Worm (Caenorhabditis elegans) whole organism, young adult: ENCODE results near the gene K04G11.3.
A peak's percentile ranks its signal among the peaks of the same experiment; 100 is the strongest.

Source experiments
- C17E4.6 ChIP-seq: fragments of 200-800 bp; sonication (Bioruptor generic); IDR thresholded peaks from 2 replicates; pipeline ENCODE4 v1.3.6; 2022; ENCODE audit warnings: missing genetic modification reagents, missing genetic modification characterization, missing compliant biosample characterization
- F23B12.7 ChIP-seq: sonication (generic microtip); optimal IDR thresholded peaks from 2 replicates; lab custom pipeline; 2017; ENCODE audit warnings: missing genetic modification characterization, mild to moderate bottlenecking, missing compliant biosample characterization, antibody characterized with exemption, moderate library complexity; ENCODE audit not compliant: insufficient read depth
- F39B2.1 ChIP-seq: fragments of 200-800 bp; sonication (Bioruptor generic); IDR thresholded peaks from 2 replicates; pipeline ENCODE4 v1.3.6; 2022; ENCODE audit warnings: missing genetic modification reagents, missing genetic modification characterization, missing compliant biosample characterization
- F49E8.2 ChIP-seq: sonication (generic microtip); optimal IDR thresholded peaks from 3 replicates; lab custom pipeline; 2017; ENCODE audit warnings: missing genetic modification characterization, mild to moderate bottlenecking, missing compliant biosample characterization, antibody characterized with exemption, moderate library complexity; ENCODE audit not compliant: insufficient read depth
- T07F8.4 ChIP-seq: sonication (generic microtip); optimal IDR thresholded peaks from 2 replicates; lab custom pipeline; 2016; ENCODE audit warnings: mild to moderate bottlenecking, missing genetic modification characterization, moderate library complexity, missing compliant biosample characterization
- Y53F4B.3 ChIP-seq: fragments of 200-800 bp; sonication (Bioruptor generic); IDR thresholded peaks from 2 replicates; pipeline ENCODE4 v1.3.6; 2022; ENCODE audit warnings: missing genetic modification reagents, missing genetic modification characterization, missing compliant biosample characterization
- Y53G8AR.9 ChIP-seq: fragments of 200-800 bp; sonication (Bioruptor generic); conservative IDR thresholded peaks from 2 replicates; pipeline ENCODE4 v1.3.6; 2022; ENCODE audit warnings: missing genetic modification reagents, missing genetic modification characterization, missing compliant biosample characterization
- ama-1 ChIP-seq, 3 experiments: fragments of 150-350 bp in 1 of 3; sonication (generic microtip) in 2 of 3; optimal IDR thresholded peaks; 2 replicates each; lab custom pipeline; 2014 to 2018; ENCODE audit warnings: missing biosample characterization in 2 of 3, missing genetic modification characterization in 2 of 3, missing genetic modification reagents in 2 of 3
- aptf-3 ChIP-seq: fragments of 200-800 bp; sonication (Bioruptor generic); IDR thresholded peaks from 2 replicates; pipeline ENCODE4 v1.3.6; 2022; ENCODE audit warnings: missing genetic modification characterization, missing compliant biosample characterization
- attf-3 ChIP-seq: fragments of 200-800 bp; sonication (Bioruptor generic); conservative IDR thresholded peaks from 2 replicates; pipeline ENCODE4 v1.3.6; 2022; ENCODE audit warnings: missing genetic modification reagents, missing genetic modification characterization, missing compliant biosample characterization
- attf-6 ChIP-seq: fragments of 200-800 bp; sonication (Bioruptor generic); IDR thresholded peaks from 2 replicates; pipeline ENCODE4 v1.3.6; 2022; ENCODE audit warnings: missing genetic modification reagents, missing genetic modification characterization, missing compliant biosample characterization
- bed-1 ChIP-seq: fragments of 200-800 bp; sonication (Bioruptor generic); IDR thresholded peaks from 2 replicates; pipeline ENCODE4 v1.3.6; 2022; ENCODE audit warnings: missing genetic modification reagents, missing genetic modification characterization, missing compliant biosample characterization
- ceh-40 ChIP-seq: fragments of 200-800 bp; sonication (Bioruptor generic); IDR thresholded peaks from 2 replicates; pipeline ENCODE4 v1.3.6; 2022; ENCODE audit warnings: missing genetic modification characterization, missing compliant biosample characterization
- ceh-58 ChIP-seq: fragments of 200-800 bp; sonication (Bioruptor generic); IDR thresholded peaks from 2 replicates; pipeline ENCODE4 v1.3.6; 2022; ENCODE audit warnings: missing genetic modification characterization, missing compliant biosample characterization
- dox-1 ChIP-seq: fragments of 200-800 bp; sonication (Bioruptor generic); IDR thresholded peaks from 2 replicates; pipeline ENCODE4 v1.3.6; 2022; ENCODE audit warnings: missing genetic modification reagents, missing genetic modification characterization, missing compliant biosample characterization
- egrh-3 ChIP-seq: fragments of 200-800 bp; sonication (Bioruptor generic); IDR thresholded peaks from 2 replicates; pipeline ENCODE4 v1.3.6; 2022; ENCODE audit warnings: missing genetic modification reagents, missing genetic modification characterization, missing compliant biosample characterization
- gei-17 ChIP-seq: fragments of 200-800 bp; sonication (Bioruptor generic); optimal IDR thresholded peaks from 2 replicates; lab custom pipeline; 2018; ENCODE audit warnings: mild to moderate bottlenecking, missing genetic modification characterization, missing compliant biosample characterization
- hsf-1 ChIP-seq: fragments of 200-800 bp; sonication (Bioruptor generic); IDR thresholded peaks from 2 replicates; pipeline ENCODE4 v1.3.6; 2022; ENCODE audit warnings: missing genetic modification reagents, missing genetic modification characterization, missing compliant biosample characterization
- let-526 ChIP-seq: fragments of 200-800 bp; sonication (Bioruptor generic); IDR thresholded peaks from 2 replicates; pipeline ENCODE4 v1.3.6; 2022; ENCODE audit warnings: missing genetic modification reagents, missing genetic modification characterization, missing compliant biosample characterization
- let-607 ChIP-seq, 2 experiments: fragments of 200-800 bp in 1 of 2; sonication (Bioruptor generic) in 1 of 2; sonication (generic microtip) in 1 of 2; optimal IDR thresholded peaks; 2 replicates each; lab custom pipeline; 2016 to 2018; ENCODE audit warnings: mild to moderate bottlenecking in 2 of 2, missing compliant biosample characterization in 2 of 2, missing genetic modification characterization in 2 of 2, moderate library complexity in 2 of 2, missing genotype in 1 of 2
- lsy-27 ChIP-seq: sonication (generic microtip); optimal IDR thresholded peaks from 2 replicates; lab custom pipeline; 2017; ENCODE audit warnings: missing genetic modification characterization, mild to moderate bottlenecking, missing compliant biosample characterization, antibody characterized with exemption, missing genotype, borderline replicate concordance; ENCODE audit not compliant: insufficient read depth
- madf-10 ChIP-seq: sonication (generic microtip); optimal IDR thresholded peaks from 2 replicates; lab custom pipeline; 2016; ENCODE audit warnings: mild to moderate bottlenecking, missing genetic modification characterization, missing compliant biosample characterization
- madf-3 ChIP-seq: fragments of 200-800 bp; sonication (Bioruptor generic); IDR thresholded peaks from 2 replicates; pipeline ENCODE4 v1.3.6; 2022; ENCODE audit warnings: missing genetic modification reagents, missing genetic modification characterization, missing compliant biosample characterization
- mcd-1 ChIP-seq: fragments of 200-800 bp; sonication (Bioruptor generic); IDR thresholded peaks from 2 replicates; pipeline ENCODE4 v1.3.6; 2022; ENCODE audit warnings: missing genetic modification reagents, missing genetic modification characterization, missing compliant biosample characterization
- mel-28 ChIP-seq: sonication (generic microtip); optimal IDR thresholded peaks from 2 replicates; lab custom pipeline; 2016; ENCODE audit warnings: borderline replicate concordance, mild to moderate bottlenecking, missing genetic modification characterization, missing compliant biosample characterization
- mes-4 ChIP-seq: sonication (generic microtip); optimal IDR thresholded peaks from 2 replicates; lab custom pipeline; 2016; ENCODE audit warnings: missing genotype, missing genetic modification characterization, missing compliant biosample characterization
- nfyb-1 ChIP-seq: fragments of 200-800 bp; sonication (Bioruptor generic); IDR thresholded peaks from 2 replicates; pipeline ENCODE4 v1.3.6; 2022; ENCODE audit warnings: missing genetic modification reagents, missing genetic modification characterization, missing compliant biosample characterization
- nhr-80 ChIP-seq: sonication (generic microtip); optimal IDR thresholded peaks from 2 replicates; lab custom pipeline; 2016; ENCODE audit warnings: missing genetic modification characterization, missing compliant biosample characterization
- repo-1 ChIP-seq: sonication (generic microtip); optimal IDR thresholded peaks from 2 replicates; lab custom pipeline; 2017; ENCODE audit warnings: mild to moderate bottlenecking, missing genetic modification characterization, missing compliant biosample characterization
- sptf-2 ChIP-seq: fragments of 200-800 bp; sonication (Bioruptor generic); optimal IDR thresholded peaks from 2 replicates; lab custom pipeline; 2018; ENCODE audit warnings: mild to moderate bottlenecking, missing genetic modification characterization, missing compliant biosample characterization
- ztf-22 ChIP-seq: fragments of 200-800 bp; sonication (Bioruptor generic); optimal IDR thresholded peaks from 2 replicates; lab custom pipeline; 2018; ENCODE audit warnings: mild to moderate bottlenecking, missing genetic modification characterization, moderate library complexity, missing compliant biosample characterization
- ztf-6 ChIP-seq: fragments of 200-800 bp; sonication (Bioruptor generic); IDR thresholded peaks from 2 replicates; pipeline ENCODE4 v1.3.6; 2022; ENCODE audit warnings: missing genetic modification reagents, missing genetic modification characterization, missing compliant biosample characterization

K04G11.3 gene

ce11 chrX:14347573-14347972 is at the start of gene K04G11.3:
K04G11.3 (minus strand) TSS chrX:14347673.
- no peak for TF ChIP-seq lsy-27 (tag; lab: Kevin White, UChicago)
- no peak for TF ChIP-seq mel-28 (tag; lab: Kevin White, UChicago)
- TF ChIP-seq ama-1 (optimal IDR thresholded peaks at IDR 0.05; lab: Kevin White, UChicago): no peak
- no peak for TF ChIP-seq ama-1 (GFP tag; optimal IDR thresholded peaks at IDR 0.05; lab: Kevin White, UChicago)
- TF ChIP-seq egrh-3 (GFP tag; lab: Robert Waterston, UW): no peak
- no peak for TF ChIP-seq T07F8.4 (tag; lab: Kevin White, UChicago)
- TF ChIP-seq nhr-80 (tag; lab: Kevin White, UChicago): no peak
- no peak for TF ChIP-seq nfyb-1 (GFP tag; lab: Robert Waterston, UW)
- no peak for TF ChIP-seq madf-10 (tag; lab: Kevin White, UChicago)
- no peak for TF ChIP-seq attf-3
- TF ChIP-seq mes-4 (tag; lab: Kevin White, UChicago): no peak
- no peak for TF ChIP-seq sptf-2 (GFP tag; lab: Kevin White, UChicago)
- TF ChIP-seq, all 124 proteins: peak for 0

- TF ChIP-seq F23B12.7 (tag; lab: Kevin White, UChicago): no peak
- no peak for TF ChIP-seq ceh-40 (GFP tag; lab: Robert Waterston, UW)
- TF ChIP-seq ztf-22 (GFP tag; lab: Kevin White, UChicago): no peak
- no peak for TF ChIP-seq F49E8.2 (tag; lab: Kevin White, UChicago)
- TF ChIP-seq repo-1 (tag; lab: Kevin White, UChicago): no peak
- TF ChIP-seq aptf-3 (GFP tag; lab: Robert Waterston, UW): no peak
- TF ChIP-seq C17E4.6 (GFP tag; lab: Robert Waterston, UW): no peak
- TF ChIP-seq mcd-1: no peak
- TF ChIP-seq gei-17 (GFP tag; lab: Kevin White, UChicago): no peak
- no peak for TF ChIP-seq let-607 (tag; optimal IDR thresholded peaks at IDR 0.05; lab: Kevin White, UChicago)
- no peak for TF ChIP-seq dox-1 (GFP tag; lab: Robert Waterston, UW)
- TF ChIP-seq let-526: no peak
- TF ChIP-seq, all 124 proteins: peak for 0
Observed at ce11 chrX:14395267-14395666, 47.8 kb upstream of the K04G11.3 start, which contains the start of gene Y60A9.1. Y60A9.1 (minus strand) TSS chrX:14395367.

ce11 chrX:14387752-14388151 is 40.3 kb upstream of the K04G11.3 start:
- peak; percentile 37; the same call in 1 of the 2 replicates for TF ChIP-seq Y53F4B.3 (GFP tag; lab: Robert Waterston, UW)
- TF ChIP-seq, all 124 proteins: peak for 1; not testable (repeated sequence) for 123

ce11 chrX:14386670-14387069 is 39.2 kb upstream of the K04G11.3 start:
- TF ChIP-seq let-526: peak; percentile 75
- peak; percentile 47; the same call in 1 of the 2 replicates for TF ChIP-seq attf-6 (GFP tag; lab: Robert Waterston, UW)
- TF ChIP-seq ztf-6 (GFP tag; lab: Robert Waterston, UW): peak; percentile 32; the same call in 1 of the 2 replicates
- peak; percentile 85; the same call in 1 of the 2 replicates for TF ChIP-seq ceh-58 (GFP tag; lab: Robert Waterston, UW)
- 0 out of 2 replicates have a peak, but pooled peaks have one; percentile 18 for TF ChIP-seq hsf-1
- TF ChIP-seq Y53G8AR.9 (GFP tag; lab: Robert Waterston, UW): 0 out of 2 replicates have a peak, but pooled peaks have one; percentile 36
- peak; percentile 77; the same call in 1 of the 2 replicates for TF ChIP-seq bed-1
- peak; percentile 76; the same call in 1 of the 2 replicates for TF ChIP-seq F39B2.1 (GFP tag; lab: Robert Waterston, UW)
- TF ChIP-seq ceh-40 (GFP tag; lab: Robert Waterston, UW): 0 out of 2 replicates have a peak, but pooled peaks have one; percentile 50
- TF ChIP-seq madf-3 (GFP tag; lab: Robert Waterston, UW): peak; percentile 65; the same call in 1 of the 2 replicates
